Worm (Caenorhabditis elegans) whole organism, L3 larva: ENCODE data around the gene srj-37.

Source experiments
- R02D3.7 ChIP-seq: fragments of 150-350 bp; optimal IDR thresholded peaks from 2 replicates; lab custom pipeline; 2014; ENCODE audit warnings: missing biosample characterization, missing genetic modification characterization
- ZK546.5 ChIP-seq: sonication (generic microtip); optimal IDR thresholded peaks from 2 replicates; lab custom pipeline; 2017; ENCODE audit warnings: missing biosample characterization, missing genetic modification characterization
- aly-2 ChIP-seq: fragments of 150-350 bp; optimal IDR thresholded peaks from 2 replicates; lab custom pipeline; 2014; ENCODE audit warnings: missing biosample characterization, missing genetic modification characterization
- ama-1 ChIP-seq: fragments of 150-350 bp; optimal IDR thresholded peaks from 2 replicates; lab custom pipeline; 2018
- ceh-28 ChIP-seq: fragments of 150-350 bp; optimal IDR thresholded peaks from 2 replicates; lab custom pipeline; 2014; ENCODE audit warnings: missing biosample characterization, missing genetic modification reagents, missing genetic modification characterization
- ceh-82 ChIP-seq: fragments of 150-350 bp; optimal IDR thresholded peaks from 2 replicates; lab custom pipeline; 2014; ENCODE audit warnings: missing biosample characterization, missing genetic modification characterization
- ceh-9 ChIP-seq: sonication (generic microtip); optimal IDR thresholded peaks from 2 replicates; lab custom pipeline; 2018; ENCODE audit warnings: missing biosample characterization, missing genetic modification characterization
- daf-12 ChIP-seq: fragments of 150-350 bp; optimal IDR thresholded peaks from 2 replicates; lab custom pipeline; 2014; ENCODE audit warnings: missing biosample characterization, missing genetic modification reagents, missing genetic modification characterization
- egl-27 ChIP-seq: sonication (generic microtip); optimal IDR thresholded peaks from 4 replicates; lab custom pipeline; 2017; ENCODE audit warnings: missing biosample characterization, missing genetic modification reagents, missing genetic modification characterization
- egl-5 ChIP-seq: fragments of 150-350 bp; optimal IDR thresholded peaks from 2 replicates; lab custom pipeline; 2017; ENCODE audit warnings: missing biosample characterization, missing genetic modification reagents, missing genetic modification characterization, inconsistent platforms
- elt-1 ChIP-seq: fragments of 150-350 bp; optimal IDR thresholded peaks from 2 replicates; lab custom pipeline; 2014; ENCODE audit warnings: missing biosample characterization, missing genetic modification characterization
- elt-3 ChIP-seq, 3 experiments: fragments of 150-350 bp in 1 of 3; sonication (generic microtip) in 2 of 3; optimal IDR thresholded peaks; 2 replicates in 2 of 3; 4 replicates in 1 of 3; lab custom pipeline; 2014 to 2017; ENCODE audit warnings: missing biosample characterization in 3 of 3, missing genetic modification characterization in 3 of 3
- eor-1 ChIP-seq, 2 experiments: fragments of 150-350 bp; optimal IDR thresholded peaks; 2 replicates each; lab custom pipeline; 2014 to 2018; ENCODE audit warnings: missing biosample characterization in 2 of 2, missing genetic modification characterization in 2 of 2
- fkh-10 ChIP-seq: sonication (generic microtip); optimal IDR thresholded peaks from 2 replicates; lab custom pipeline; 2017; ENCODE audit warnings: missing biosample characterization, missing genetic modification reagents, missing genetic modification characterization
- fkh-2 ChIP-seq: fragments of 150-350 bp; optimal IDR thresholded peaks from 2 replicates; lab custom pipeline; 2014; ENCODE audit warnings: missing biosample characterization, missing genetic modification reagents, missing genetic modification characterization
- fos-1 ChIP-seq: fragments of 150-350 bp; optimal IDR thresholded peaks from 2 replicates; lab custom pipeline; 2014; ENCODE audit warnings: missing biosample characterization, missing genetic modification characterization
- hmg-11 ChIP-seq: sonication (generic microtip); optimal IDR thresholded peaks from 2 replicates; lab custom pipeline; 2016; ENCODE audit warnings: missing genetic modification characterization, missing compliant biosample characterization
- jun-1 ChIP-seq: fragments of 150-350 bp; optimal IDR thresholded peaks from 2 replicates; lab custom pipeline; 2014; ENCODE audit warnings: missing biosample characterization, missing genetic modification reagents, missing genetic modification characterization
- lin-15B ChIP-seq: fragments of 150-350 bp; optimal IDR thresholded peaks from 2 replicates; lab custom pipeline; 2014; ENCODE audit warnings: missing biosample characterization, missing genetic modification characterization
- lin-39 ChIP-seq: fragments of 150-350 bp; optimal IDR thresholded peaks from 2 replicates; lab custom pipeline; 2018; ENCODE audit warnings: missing biosample characterization, missing genetic modification reagents, missing genetic modification characterization
- lsy-12 ChIP-seq: sonication (generic microtip); optimal IDR thresholded peaks from 2 replicates; lab custom pipeline; 2016; ENCODE audit warnings: mild to moderate bottlenecking, missing genetic modification characterization, missing compliant biosample characterization
- mdl-1 ChIP-seq: fragments of 150-350 bp; optimal IDR thresholded peaks from 2 replicates; lab custom pipeline; 2014; ENCODE audit warnings: missing biosample characterization, missing genetic modification characterization
- mml-1 ChIP-seq: fragments of 150-350 bp; sonication (generic microtip); optimal IDR thresholded peaks from 3 replicates; lab custom pipeline; 2014; ENCODE audit warnings: missing biosample characterization, missing genetic modification characterization
- nfya-1 ChIP-seq: sonication (generic microtip); optimal IDR thresholded peaks from 2 replicates; lab custom pipeline; 2017; ENCODE audit warnings: missing genetic modification characterization, mild to moderate bottlenecking, missing compliant biosample characterization, antibody characterized with exemption, moderate library complexity; ENCODE audit not compliant: insufficient read depth
- nhr-11 ChIP-seq: fragments of 150-350 bp; optimal IDR thresholded peaks from 2 replicates; lab custom pipeline; 2014; ENCODE audit warnings: missing biosample characterization, missing genetic modification characterization
- nhr-12 ChIP-seq: fragments of 150-350 bp; optimal IDR thresholded peaks from 2 replicates; lab custom pipeline; 2014; ENCODE audit warnings: missing biosample characterization, missing genetic modification characterization
- nhr-25 ChIP-seq: sonication (generic microtip); optimal IDR thresholded peaks from 2 replicates; lab custom pipeline; 2017; ENCODE audit warnings: missing biosample characterization, missing genetic modification characterization
- nhr-76 ChIP-seq: fragments of 150-350 bp; sonication (generic microtip); optimal IDR thresholded peaks from 5 replicates; lab custom pipeline; 2014; ENCODE audit warnings: missing biosample characterization, missing genetic modification characterization
- nhr-77 ChIP-seq: fragments of 150-350 bp; optimal IDR thresholded peaks from 2 replicates; lab custom pipeline; 2014; ENCODE audit warnings: missing biosample characterization, missing genetic modification characterization
- pha-4 ChIP-seq: fragments of 150-350 bp; optimal IDR thresholded peaks from 2 replicates; lab custom pipeline; 2014; ENCODE audit warnings: missing biosample characterization, missing genetic modification reagents, missing genetic modification characterization
- pqm-1 ChIP-seq: fragments of 150-350 bp; optimal IDR thresholded peaks from 2 replicates; lab custom pipeline; 2017; ENCODE audit warnings: missing biosample characterization, missing genetic modification characterization, inconsistent platforms
- snpc-4 ChIP-seq: fragments of 150-350 bp; optimal IDR thresholded peaks from 2 replicates; lab custom pipeline; 2014; ENCODE audit warnings: missing biosample characterization, missing genetic modification characterization
- tbx-2 ChIP-seq: sonication (generic microtip); optimal IDR thresholded peaks from 2 replicates; lab custom pipeline; 2016; ENCODE audit warnings: mild to moderate bottlenecking, missing genetic modification characterization, missing compliant biosample characterization
- unc-39 ChIP-seq: sonication (generic microtip); optimal IDR thresholded peaks from 4 replicates; lab custom pipeline; 2017; ENCODE audit warnings: missing biosample characterization, missing genetic modification characterization
- unc-62 ChIP-seq: fragments of 150-350 bp; sonication (generic microtip); optimal IDR thresholded peaks from 4 replicates; lab custom pipeline; 2014; ENCODE audit warnings: missing biosample characterization, missing genetic modification reagents, missing genetic modification characterization
- zag-1 ChIP-seq: fragments of 150-350 bp; optimal IDR thresholded peaks from 2 replicates; lab custom pipeline; 2014; ENCODE audit warnings: missing biosample characterization, missing genetic modification characterization
- ztf-11 ChIP-seq: fragments of 150-350 bp; optimal IDR thresholded peaks from 2 replicates; lab custom pipeline; 2014; ENCODE audit warnings: missing biosample characterization, missing genetic modification characterization
- ztf-4 ChIP-seq: fragments of 150-350 bp; optimal IDR thresholded peaks from 2 replicates; lab custom pipeline; 2014; ENCODE audit warnings: missing biosample characterization, missing genetic modification characterization

The srj-37 gene

DNA sequence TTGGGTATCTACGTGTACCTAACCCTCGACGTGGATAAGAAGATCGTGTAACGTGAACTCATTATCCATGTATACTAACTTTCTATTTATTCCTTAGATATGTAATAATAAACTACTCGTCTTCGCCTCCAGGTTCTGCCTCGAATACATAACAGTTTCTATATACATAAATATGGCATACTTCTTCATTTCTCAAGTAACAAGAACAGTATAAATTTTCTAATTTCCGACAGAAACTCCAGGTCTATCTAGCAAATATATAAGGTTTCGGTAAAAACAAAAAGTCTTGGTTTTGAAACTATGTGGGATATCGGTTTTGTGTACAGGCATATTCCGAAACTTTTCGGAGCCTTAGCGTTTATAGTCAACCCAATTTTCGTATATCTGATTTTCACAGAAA is at the start of gene srj-37:
Gene srj-37, plus strand, starts transcription at position 301 of the 400 bp plus-strand sequence.
- no peak for TF ChIP-seq nhr-77
- TF ChIP-seq ceh-9 (tag; lab: Kevin White, UChicago): no peak
- TF ChIP-seq R02D3.7 (tag; lab: Kevin White, UChicago): no peak
- no peak for TF ChIP-seq tbx-2 (tag; lab: Kevin White, UChicago)
- TF ChIP-seq lin-15B (tag; lab: Kevin White, UChicago): no peak
- TF ChIP-seq mdl-1 (tag; lab: Kevin White, UChicago): no peak
- TF ChIP-seq nhr-11 (tag; lab: Kevin White, UChicago): no peak
- no peak for TF ChIP-seq pqm-1
- no peak for TF ChIP-seq ztf-4 (tag; lab: Kevin White, UChicago)
- no peak for TF ChIP-seq nhr-76
- TF ChIP-seq unc-39 (tag; lab: Kevin White, UChicago): no peak
- no peak for TF ChIP-seq fkh-2 (tag; lab: Kevin White, UChicago)
- TF ChIP-seq lsy-12 (tag; lab: Kevin White, UChicago): no peak
- TF ChIP-seq elt-1 (tag; lab: Kevin White, UChicago): no peak
- TF ChIP-seq ceh-28 (tag; lab: Kevin White, UChicago): no peak
- no peak for TF ChIP-seq ama-1 (lab: Kevin White, UChicago)
- no peak for TF ChIP-seq ZK546.5 (tag; lab: Kevin White, UChicago)
- TF ChIP-seq egl-27 (tag; lab: Kevin White, UChicago): no peak

- TF ChIP-seq snpc-4 (tag; lab: Kevin White, UChicago) (no peak), lin-39 (tag; lab: Kevin White, UChicago) (no peak), elt-1 (tag; lab: Kevin White, UChicago) (no peak), nhr-25 (tag; lab: Kevin White, UChicago) (no peak), egl-5 (no peak), fkh-10 (GFP tag; lab: Kevin White, UChicago) (no peak), ceh-28 (tag; lab: Kevin White, UChicago) (no peak), ZK546.5 (tag; lab: Kevin White, UChicago) (no peak), nfya-1 (tag; lab: Kevin White, UChicago) (no peak), hmg-11 (tag; lab: Kevin White, UChicago) (no peak), ztf-11 (tag; lab: Kevin White, UChicago) (no peak), ceh-82 (tag; lab: Kevin White, UChicago) (no peak), mml-1 (tag; lab: Kevin White, UChicago) (no peak), daf-12 (tag; lab: Kevin White, UChicago) (no peak), ztf-4 (tag; lab: Kevin White, UChicago) (no peak), lsy-12 (tag; lab: Kevin White, UChicago) (no peak), fos-1 (tag; lab: Kevin White, UChicago) (no peak)
- TF ChIP-seq, all 47 proteins: peak for 0
Measured at ce11 chrV:590182-590581, 48.2 kb upstream of the srj-37 start, which contains the start of gene ZK488.6. TSS of gene ZK488.6 (plus strand) at chrV:590482.

- TF ChIP-seq zag-1 (tag; lab: Kevin White, UChicago): no peak
- TF ChIP-seq unc-62: no peak
- no peak for TF ChIP-seq ZK546.5 (tag; lab: Kevin White, UChicago)
- TF ChIP-seq pha-4 (tag; lab: Kevin White, UChicago): no peak
- no peak for TF ChIP-seq ama-1 (lab: Kevin White, UChicago)
- TF ChIP-seq nhr-11 (tag; lab: Kevin White, UChicago): no peak
- TF ChIP-seq jun-1: no peak
- TF ChIP-seq egl-27 (tag; lab: Kevin White, UChicago): no peak
- TF ChIP-seq lsy-12 (tag; lab: Kevin White, UChicago): no peak
- TF ChIP-seq egl-5: no peak
- TF ChIP-seq nhr-12: no peak
- TF ChIP-seq aly-2 (tag; lab: Kevin White, UChicago): no peak
- no peak for TF ChIP-seq elt-3 (tag; optimal IDR thresholded peaks at IDR 0.05; lab: Kevin White, UChicago)
- no peak for TF ChIP-seq tbx-2 (tag; lab: Kevin White, UChicago)
- TF ChIP-seq fos-1 (tag; lab: Kevin White, UChicago): no peak
- TF ChIP-seq nhr-77: no peak
- TF ChIP-seq eor-1 (tag; optimal IDR thresholded peaks at IDR 0.05; lab: Kevin White, UChicago): no peak
- no peak for TF ChIP-seq ceh-82 (tag; lab: Kevin White, UChicago)
- no peak for TF ChIP-seq daf-12 (tag; lab: Kevin White, UChicago)
- TF ChIP-seq lin-15B (tag; lab: Kevin White, UChicago): no peak
Measured at ce11 chrV:592959-593358, 45.5 kb upstream of the srj-37 start, which contains the start of gene ZK488.5. TSS of gene ZK488.5 (plus strand) at chrV:593259.
